Worm (Caenorhabditis elegans) whole organism, young adult: ENCODE measurements around the gene B0294.3.

Source experiments
- B0019.2 ChIP-seq: fragments of 200-800 bp; sonication (Bioruptor generic); conservative IDR thresholded peaks from 2 replicates; pipeline ENCODE4 v1.3.6; 2022; ENCODE audit warnings: missing genetic modification reagents, missing genetic modification characterization, missing compliant biosample characterization
- B0261.1 ChIP-seq: sonication (generic microtip); optimal IDR thresholded peaks from 2 replicates; lab custom pipeline; 2016; ENCODE audit warnings: mild to moderate bottlenecking, missing genetic modification characterization, moderate library complexity, missing compliant biosample characterization
- B0336.3 ChIP-seq: fragments of 200-800 bp; sonication (Bioruptor generic); IDR thresholded peaks from 2 replicates; pipeline ENCODE4 v1.3.6; 2022; ENCODE audit warnings: missing genetic modification characterization, missing compliant biosample characterization
- F10E7.11 ChIP-seq: sonication (generic microtip); optimal IDR thresholded peaks from 2 replicates; lab custom pipeline; 2017; ENCODE audit warnings: mild to moderate bottlenecking, missing genetic modification characterization, moderate library complexity, missing compliant biosample characterization
- F22D6.2 ChIP-seq: sonication (generic microtip); optimal IDR thresholded peaks from 2 replicates; lab custom pipeline; 2016; ENCODE audit warnings: mild to moderate bottlenecking, missing genetic modification characterization, missing compliant biosample characterization
- F52B5.7 ChIP-seq: sonication (generic microtip); optimal IDR thresholded peaks from 2 replicates; lab custom pipeline; 2016; ENCODE audit warnings: mild to moderate bottlenecking, missing genetic modification characterization, missing compliant biosample characterization
- F55B11.4 ChIP-seq: sonication (generic microtip); optimal IDR thresholded peaks from 2 replicates; lab custom pipeline; 2016; ENCODE audit warnings: missing compliant biosample characterization, missing genetic modification characterization, borderline replicate concordance; ENCODE audit not compliant: insufficient read depth
- F57A8.1 ChIP-seq: fragments of 200-800 bp; sonication (Bioruptor generic); optimal IDR thresholded peaks from 2 replicates; lab custom pipeline; 2018; ENCODE audit warnings: mild to moderate bottlenecking, missing genetic modification characterization, moderate library complexity, missing compliant biosample characterization
- K11D2.4 ChIP-seq: fragments of 200-800 bp; sonication (Bioruptor generic); IDR thresholded peaks from 2 replicates; pipeline ENCODE4 v1.3.6; 2022; ENCODE audit warnings: missing genetic modification reagents, missing genetic modification characterization, missing compliant biosample characterization
- K12H6.12 ChIP-seq: fragments of 200-800 bp; sonication (Bioruptor generic); optimal IDR thresholded peaks from 2 replicates; lab custom pipeline; 2018; ENCODE audit warnings: mild to moderate bottlenecking, missing genetic modification characterization, missing compliant biosample characterization
- Y56A3A.18 ChIP-seq: fragments of 200-800 bp; sonication (Bioruptor generic); IDR thresholded peaks from 2 replicates; pipeline ENCODE4 v1.3.6; 2022; ENCODE audit warnings: missing genetic modification reagents, missing genetic modification characterization, missing compliant biosample characterization
- Y95B8A.8 ChIP-seq: fragments of 200-800 bp; sonication (Bioruptor generic); IDR thresholded peaks from 2 replicates; pipeline ENCODE4 v1.3.6; 2022; ENCODE audit warnings: missing genetic modification reagents, missing genetic modification characterization, missing compliant biosample characterization
- ZK185.1 ChIP-seq: sonication (generic microtip); optimal IDR thresholded peaks from 2 replicates; lab custom pipeline; 2016; ENCODE audit warnings: mild to moderate bottlenecking, missing genetic modification characterization, missing compliant biosample characterization; ENCODE audit not compliant: poor library complexity, severe bottlenecking
- aptf-2 ChIP-seq: fragments of 200-800 bp; sonication (Bioruptor generic); conservative IDR thresholded peaks from 2 replicates; pipeline ENCODE4 v1.3.6; 2022; ENCODE audit warnings: missing genetic modification reagents, missing genetic modification characterization, missing compliant biosample characterization
- athp-1 ChIP-seq: sonication (generic microtip); optimal IDR thresholded peaks from 2 replicates; lab custom pipeline; 2017; ENCODE audit warnings: mild to moderate bottlenecking, missing genetic modification characterization, missing compliant biosample characterization
- attf-5 ChIP-seq: fragments of 200-800 bp; sonication (Bioruptor generic); optimal IDR thresholded peaks from 2 replicates; lab custom pipeline; 2018; ENCODE audit warnings: mild to moderate bottlenecking, missing genetic modification characterization, missing compliant biosample characterization
- bed-1 ChIP-seq: fragments of 200-800 bp; sonication (Bioruptor generic); IDR thresholded peaks from 2 replicates; pipeline ENCODE4 v1.3.6; 2022; ENCODE audit warnings: missing genetic modification reagents, missing genetic modification characterization, missing compliant biosample characterization
- bed-2 ChIP-seq: fragments of 200-800 bp; sonication (Bioruptor generic); IDR thresholded peaks from 2 replicates; pipeline ENCODE4 v1.3.6; 2022; ENCODE audit warnings: missing genetic modification reagents, missing genetic modification characterization, missing compliant biosample characterization
- ccch-3 ChIP-seq: fragments of 200-800 bp; sonication (Bioruptor generic); optimal IDR thresholded peaks from 2 replicates; lab custom pipeline; 2018; ENCODE audit warnings: mild to moderate bottlenecking, missing genetic modification characterization, missing compliant biosample characterization
- cebp-1 ChIP-seq, 2 experiments: fragments of 200-800 bp in 1 of 2; sonication (Bioruptor generic) in 1 of 2; sonication (generic microtip) in 1 of 2; IDR thresholded peaks in 1 of 2; optimal IDR thresholded peaks in 1 of 2; 2 replicates each; pipeline versions ENCODE4 v1.3.6 to Lab custom; 2017 to 2022; ENCODE audit warnings: missing compliant biosample characterization in 2 of 2, missing genetic modification characterization in 2 of 2, mild to moderate bottlenecking in 1 of 2, missing genetic modification reagents in 1 of 2, moderate library complexity in 1 of 2
- ceh-40 ChIP-seq: fragments of 200-800 bp; sonication (Bioruptor generic); IDR thresholded peaks from 2 replicates; pipeline ENCODE4 v1.3.6; 2022; ENCODE audit warnings: missing genetic modification characterization, missing compliant biosample characterization
- chd-7 ChIP-seq: sonication (generic microtip); optimal IDR thresholded peaks from 2 replicates; lab custom pipeline; 2016; ENCODE audit warnings: mild to moderate bottlenecking, missing genetic modification characterization, moderate library complexity, missing compliant biosample characterization
- egl-44 ChIP-seq: fragments of 200-800 bp; sonication (Bioruptor generic); IDR thresholded peaks from 2 replicates; pipeline ENCODE4 v1.3.6; 2022; ENCODE audit warnings: missing genetic modification reagents, missing genetic modification characterization, missing compliant biosample characterization
- ets-4 ChIP-seq: fragments of 200-800 bp; sonication (Bioruptor generic); optimal IDR thresholded peaks from 2 replicates; lab custom pipeline; 2018; ENCODE audit warnings: mild to moderate bottlenecking, missing genetic modification characterization, missing compliant biosample characterization
- gei-17 ChIP-seq: fragments of 200-800 bp; sonication (Bioruptor generic); optimal IDR thresholded peaks from 2 replicates; lab custom pipeline; 2018; ENCODE audit warnings: mild to moderate bottlenecking, missing genetic modification characterization, missing compliant biosample characterization
- hlh-26 ChIP-seq: fragments of 200-800 bp; sonication (Bioruptor generic); conservative IDR thresholded peaks from 2 replicates; pipeline ENCODE4 v1.3.6; 2022; ENCODE audit warnings: missing genetic modification reagents, missing genetic modification characterization, missing compliant biosample characterization
- hmg-1.2 ChIP-seq: fragments of 200-800 bp; sonication (Bioruptor generic); IDR thresholded peaks from 2 replicates; pipeline ENCODE4 v1.3.6; 2022; ENCODE audit warnings: missing genetic modification reagents, missing genetic modification characterization, missing compliant biosample characterization
- hrde-1 ChIP-seq: sonication (generic microtip); optimal IDR thresholded peaks from 2 replicates; lab custom pipeline; 2016; ENCODE audit warnings: missing genetic modification characterization, mild to moderate bottlenecking, missing compliant biosample characterization, moderate library complexity, missing genotype, missing genetic modification reagents, borderline replicate concordance
- lin-40 ChIP-seq: sonication (generic microtip); optimal IDR thresholded peaks from 2 replicates; lab custom pipeline; 2016; ENCODE audit warnings: missing genetic modification characterization, mild to moderate bottlenecking, missing compliant biosample characterization, missing genotype, missing genetic modification reagents
- lsy-27 ChIP-seq: sonication (generic microtip); optimal IDR thresholded peaks from 2 replicates; lab custom pipeline; 2017; ENCODE audit warnings: missing genetic modification characterization, mild to moderate bottlenecking, missing compliant biosample characterization, antibody characterized with exemption, missing genotype, borderline replicate concordance; ENCODE audit not compliant: insufficient read depth
- nhr-27 ChIP-seq: fragments of 200-800 bp; sonication (Bioruptor generic); optimal IDR thresholded peaks from 2 replicates; lab custom pipeline; 2018; ENCODE audit warnings: mild to moderate bottlenecking, missing genetic modification characterization, moderate library complexity, missing compliant biosample characterization
- nhr-80 ChIP-seq: sonication (generic microtip); optimal IDR thresholded peaks from 2 replicates; lab custom pipeline; 2016; ENCODE audit warnings: missing genetic modification characterization, missing compliant biosample characterization
- nhr-90 ChIP-seq: sonication (generic microtip); optimal IDR thresholded peaks from 2 replicates; lab custom pipeline; 2016; ENCODE audit warnings: missing genotype, mild to moderate bottlenecking, missing genetic modification characterization, missing compliant biosample characterization
- rcor-1 ChIP-seq: fragments of 200-800 bp; sonication (Bioruptor generic); IDR thresholded peaks from 2 replicates; pipeline ENCODE4 v1.3.6; 2022; ENCODE audit warnings: missing genetic modification reagents, missing genetic modification characterization, missing compliant biosample characterization
- repo-1 ChIP-seq: sonication (generic microtip); optimal IDR thresholded peaks from 2 replicates; lab custom pipeline; 2017; ENCODE audit warnings: mild to moderate bottlenecking, missing genetic modification characterization, missing compliant biosample characterization
- snpc-1.1 ChIP-seq: sonication (generic microtip); optimal IDR thresholded peaks from 2 replicates; lab custom pipeline; 2017; ENCODE audit warnings: missing genetic modification characterization, mild to moderate bottlenecking, missing compliant biosample characterization, antibody characterized with exemption, moderate library complexity, missing genotype, missing genetic modification reagents; ENCODE audit not compliant: insufficient read depth
- snpc-1.3 ChIP-seq: sonication (generic microtip); optimal IDR thresholded peaks from 2 replicates; lab custom pipeline; 2017; ENCODE audit warnings: missing genetic modification characterization, mild to moderate bottlenecking, missing compliant biosample characterization, antibody characterized with exemption, moderate library complexity, missing genotype, missing genetic modification reagents; ENCODE audit not compliant: insufficient read depth
- snpc-4 ChIP-seq, 5 experiments: fragments of 150-350 bp in 1 of 5; sonication (generic microtip) in 4 of 5; optimal IDR thresholded peaks; 2 replicates each; lab custom pipeline; 2014 to 2018; ENCODE audit warnings: missing genetic modification characterization in 5 of 5, missing biosample characterization in 3 of 5, antibody characterized with exemption in 2 of 5, mild to moderate bottlenecking in 2 of 5, missing compliant biosample characterization in 2 of 5, missing genotype in 2 of 5, moderate library complexity in 2 of 5, missing genetic modification reagents in 1 of 5
- tbp1 ChIP-seq: fragments of 200-800 bp; sonication (Bioruptor generic); optimal IDR thresholded peaks from 2 replicates; lab custom pipeline; 2018; ENCODE audit warnings: mild to moderate bottlenecking, missing genetic modification characterization, missing compliant biosample characterization
- tlf-1 ChIP-seq: fragments of 200-800 bp; sonication (Bioruptor generic); optimal IDR thresholded peaks from 2 replicates; lab custom pipeline; 2018; ENCODE audit warnings: mild to moderate bottlenecking, missing genetic modification characterization, missing compliant biosample characterization
- zfh-2 ChIP-seq: fragments of 200-800 bp; sonication (Bioruptor generic); conservative IDR thresholded peaks from 2 replicates; pipeline ENCODE4 v1.3.6; 2022; ENCODE audit warnings: missing genetic modification reagents, missing genetic modification characterization, missing compliant biosample characterization
- ztf-22 ChIP-seq: fragments of 200-800 bp; sonication (Bioruptor generic); optimal IDR thresholded peaks from 2 replicates; lab custom pipeline; 2018; ENCODE audit warnings: mild to moderate bottlenecking, missing genetic modification characterization, moderate library complexity, missing compliant biosample characterization
- ztf-25 ChIP-seq: fragments of 200-800 bp; sonication (Bioruptor generic); IDR thresholded peaks from 2 replicates; pipeline ENCODE4 v1.3.6; 2022; ENCODE audit warnings: missing genetic modification reagents, missing genetic modification characterization, missing compliant biosample characterization
- ztf-6 ChIP-seq: fragments of 200-800 bp; sonication (Bioruptor generic); IDR thresholded peaks from 2 replicates; pipeline ENCODE4 v1.3.6; 2022; ENCODE audit warnings: missing genetic modification reagents, missing genetic modification characterization, missing compliant biosample characterization

The B0294.3 gene

DNA sequence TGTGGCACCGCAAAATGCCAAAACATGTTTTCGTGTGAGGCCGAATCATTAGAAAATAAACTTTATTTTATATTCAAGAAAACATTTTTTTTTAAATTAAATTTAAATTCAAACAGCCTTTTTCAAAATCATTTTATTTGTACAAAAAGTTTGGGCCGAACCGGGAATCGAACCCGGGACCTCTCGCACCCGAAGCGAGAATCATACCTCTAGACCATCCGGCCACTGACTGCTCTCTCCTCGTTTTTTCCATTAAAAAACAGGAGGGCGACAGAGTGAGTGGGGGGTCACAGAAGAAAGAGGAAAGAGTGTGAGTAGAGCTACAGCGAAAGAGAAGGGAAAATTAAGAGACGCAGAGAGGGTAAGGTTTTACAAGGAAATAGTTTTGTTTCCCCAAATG is 11.3 kb upstream of the B0294.3 start (continued):
- peak; percentile 72 for TF ChIP-seq snpc-1.1 (tag; lab: Kevin White, UChicago)
- TF ChIP-seq nhr-80 (tag; lab: Kevin White, UChicago): no peak
- no peak for TF ChIP-seq F55B11.4
- TF ChIP-seq B0019.2 (GFP tag; lab: Robert Waterston, UW): no peak
- TF ChIP-seq nhr-27: no peak
- TF ChIP-seq snpc-1.3 (tag; lab: Kevin White, UChicago): peak; percentile 82
- peak; percentile 93 for TF ChIP-seq hmg-1.2 (GFP tag; lab: Robert Waterston, UW)
- peak; percentile 14 for TF ChIP-seq hrde-1 (tag; lab: Kevin White, UChicago)
- TF ChIP-seq lsy-27 (tag; lab: Kevin White, UChicago): peak; percentile 52

DNA sequence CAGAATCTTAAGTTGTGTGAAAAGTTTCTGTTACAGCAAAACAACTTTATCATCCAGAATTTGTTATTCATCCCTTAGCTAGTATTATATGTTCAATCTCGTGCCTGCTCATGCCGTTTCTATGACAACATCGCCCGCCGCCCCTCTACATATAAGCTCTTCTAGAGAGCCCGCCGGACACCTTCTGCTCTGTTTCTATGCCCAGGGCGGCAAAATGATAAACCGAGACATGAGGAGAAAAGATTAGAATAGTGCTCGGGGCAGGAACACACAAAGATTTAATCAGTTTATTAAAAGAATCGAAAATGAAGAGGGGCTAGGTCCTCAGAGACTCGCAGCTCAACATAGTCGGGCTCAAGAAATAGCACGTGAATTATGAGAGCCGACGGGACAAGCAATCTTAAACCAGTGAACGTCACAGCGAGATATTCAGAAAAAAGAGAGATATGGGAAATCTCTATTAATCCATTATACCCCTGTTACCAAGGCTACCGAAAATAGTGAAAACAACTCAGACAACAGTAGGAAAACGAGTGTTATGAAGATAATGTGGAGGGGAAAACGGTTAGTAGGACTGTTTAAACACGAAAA is 3.4 kb upstream of the B0294.3 start:
- TF ChIP-seq rcor-1 (GFP tag; lab: Robert Waterston, UW) (peak; percentile 62; the same call in 1 of the 2 replicates), F57A8.1 (GFP tag; lab: Kevin White, UChicago) (peak; percentile 43), tbp1 (GFP tag; lab: Kevin White, UChicago) (peak; percentile 61), ztf-22 (GFP tag; lab: Kevin White, UChicago) (no peak), bed-2 (GFP tag; lab: Robert Waterston, UW) (no peak), chd-7 (tag; lab: Kevin White, UChicago) (peak; percentile 9), tlf-1 (GFP tag; lab: Kevin White, UChicago) (peak; percentile 72), ccch-3 (GFP tag; lab: Kevin White, UChicago) (no peak), K11D2.4 (peak; percentile 85), zfh-2 (GFP tag; lab: Robert Waterston, UW) (peak; percentile 77), ztf-6 (GFP tag; lab: Robert Waterston, UW) (no peak), bed-1 (GFP tag; lab: Robert Waterston, UW) (no peak), egl-44 (no peak), lin-40 (tag; lab: Kevin White, UChicago) (peak; percentile 91), B0261.1 (peak; percentile 40), nhr-80 (tag; lab: Kevin White, UChicago) (peak; percentile 50), repo-1 (tag; lab: Kevin White, UChicago) (peak; percentile 74), aptf-2 (GFP tag; lab: Robert Waterston, UW) (no peak), F52B5.7 (tag; lab: Kevin White, UChicago) (no peak), cebp-1 (GFP tag; IDR thresholded peaks at IDR 0.05; lab: Robert Waterston, UW) (no peak), cebp-1 (tag; optimal IDR thresholded peaks at IDR 0.05; lab: Kevin White, UChicago) (peak; percentile 80), ztf-25 (GFP tag; lab: Robert Waterston, UW) (no peak), gei-17 (GFP tag; lab: Kevin White, UChicago) (peak; percentile 94), Y56A3A.18 (GFP tag; lab: Robert Waterston, UW) (peak; percentile 90; the same call in 1 of the 2 replicates), ZK185.1 (peak; percentile 85), F10E7.11 (peak; percentile 31), nhr-90 (tag; lab: Kevin White, UChicago) (peak; percentile 10), Y95B8A.8 (GFP tag; lab: Robert Waterston, UW) (no peak), snpc-4 (GFP tag; optimal IDR thresholded peaks at IDR 0.05; lab: Kevin White, UChicago) (no peak), snpc-4 (tag; optimal IDR thresholded peaks at IDR 0.05; lab: Kevin White, UChicago) (peak in 2 of 4 experiments; percentile 15 to 29), F22D6.2 (tag; lab: Kevin White, UChicago) (peak; percentile 37), K12H6.12 (peak; percentile 63), athp-1 (tag; lab: Kevin White, UChicago) (no peak), hlh-26 (GFP tag; lab: Robert Waterston, UW) (no peak), attf-5 (GFP tag; lab: Kevin White, UChicago) (no peak), ceh-40 (GFP tag; lab: Robert Waterston, UW) (no peak), B0336.3 (GFP tag; lab: Robert Waterston, UW) (peak; percentile 83), ets-4 (GFP tag; lab: Kevin White, UChicago) (peak; percentile 9)
